Worm (Caenorhabditis elegans) whole organism, dauer: ENCODE results near the gene mpdu-1.
"Not testable (repeated sequence)": the region's sequence is repeated elsewhere in the genome, so short reads cannot be mapped to it uniquely, and the experiment has no call there.

Source experiments
- unc-62 ChIP-seq: sonication (generic microtip); optimal IDR thresholded peaks from 2 replicates; lab custom pipeline; 2017; ENCODE audit warnings: missing biosample characterization, missing genetic modification reagents, missing genetic modification characterization

Gene mpdu-1

DNA sequence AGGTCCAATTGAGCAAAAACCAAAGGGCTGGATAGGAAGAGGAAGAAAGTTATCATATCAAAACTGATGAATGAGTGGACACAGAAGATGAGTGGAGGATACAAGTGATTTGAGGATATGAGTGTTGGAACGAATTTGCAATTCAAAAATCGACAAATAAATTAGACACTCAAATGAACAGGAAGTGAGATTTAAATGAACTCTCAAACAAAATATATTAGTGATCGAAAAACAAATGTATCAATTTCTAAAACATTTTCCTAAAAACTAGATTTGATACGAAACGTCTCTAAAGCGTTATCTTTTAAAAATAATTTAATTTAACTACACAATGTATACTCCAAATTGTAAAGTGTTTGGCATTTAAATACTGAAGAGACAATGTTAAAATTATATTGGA is 16.5 kb upstream of the mpdu-1 start, which contains the start of gene F38E1.10:
Gene F38E1.10, minus strand, starts transcription at position 101 of the 400 bp plus-strand sequence.
- no peak for TF ChIP-seq unc-62 (GFP tag; lab: Kevin White, UChicago)

DNA sequence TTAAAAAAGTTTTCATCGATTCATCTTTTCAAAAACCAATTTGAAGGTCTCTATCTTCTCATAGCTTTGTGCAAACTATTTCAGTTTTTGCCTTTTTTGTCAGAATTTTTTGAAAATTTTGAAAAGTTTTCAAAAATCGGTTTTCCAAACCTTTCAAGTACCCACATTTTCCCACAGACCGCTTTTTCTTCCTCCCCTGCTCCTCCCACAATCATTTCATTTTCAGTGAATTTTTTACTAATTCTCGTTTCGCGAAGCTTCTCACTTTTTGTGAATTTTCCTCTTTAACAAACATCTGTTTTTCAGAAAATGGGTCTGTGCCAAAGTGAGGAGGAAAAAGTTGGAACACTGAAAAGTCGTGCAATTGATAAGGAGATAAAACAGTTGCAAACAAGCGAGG is 11.7 kb upstream of the mpdu-1 start, which contains the start of gene gpa-2:
Gene gpa-2, plus strand, starts transcription at position 301 of the 400 bp plus-strand sequence.
- no peak for TF ChIP-seq unc-62 (GFP tag; lab: Kevin White, UChicago)

DNA sequence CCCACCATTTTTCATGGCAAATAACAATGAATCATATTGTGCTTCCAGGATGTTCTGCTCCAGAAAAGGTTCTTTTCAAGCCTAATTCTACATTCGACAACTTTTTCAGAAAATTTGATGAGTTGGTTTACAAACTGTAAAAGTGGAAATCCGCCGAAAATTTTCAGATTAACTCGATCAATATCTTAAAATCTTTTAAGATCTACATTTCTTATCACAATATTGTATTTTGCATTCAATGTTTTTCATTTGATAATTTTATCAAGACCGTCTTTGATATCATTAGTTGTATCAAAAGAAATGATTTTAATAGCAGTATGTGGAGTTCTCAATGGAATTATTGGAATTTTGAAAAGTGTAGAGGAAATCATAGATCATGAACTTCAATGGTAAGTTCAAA is 829 bp upstream of the mpdu-1 start, which contains the start of gene F38E1.6:
Gene F38E1.6, plus strand, starts transcription at position 301 of the 400 bp plus-strand sequence.
- TF ChIP-seq unc-62 (GFP tag; lab: Kevin White, UChicago), result no peak

DNA sequence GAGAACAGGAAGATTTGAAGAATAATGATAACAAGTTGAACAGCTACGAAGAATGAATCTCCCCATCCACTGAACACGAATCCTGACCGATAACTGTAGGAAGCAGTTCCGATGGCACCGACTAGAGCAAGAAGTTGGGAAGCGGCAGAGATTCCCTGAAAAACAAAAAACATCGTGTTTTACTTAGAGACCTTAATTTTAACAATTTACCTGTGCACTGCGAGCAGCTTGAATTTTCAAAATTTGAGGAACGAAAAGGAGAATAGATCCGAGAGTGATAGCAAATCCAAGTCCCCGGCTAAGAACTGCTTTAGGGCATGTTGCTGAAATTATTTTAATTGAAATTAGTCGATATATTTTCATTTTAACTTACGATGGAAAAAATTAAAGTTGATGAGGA is 261 bp downstream of the mpdu-1 start:
- no peak for TF ChIP-seq unc-62 (GFP tag; lab: Kevin White, UChicago)

DNA sequence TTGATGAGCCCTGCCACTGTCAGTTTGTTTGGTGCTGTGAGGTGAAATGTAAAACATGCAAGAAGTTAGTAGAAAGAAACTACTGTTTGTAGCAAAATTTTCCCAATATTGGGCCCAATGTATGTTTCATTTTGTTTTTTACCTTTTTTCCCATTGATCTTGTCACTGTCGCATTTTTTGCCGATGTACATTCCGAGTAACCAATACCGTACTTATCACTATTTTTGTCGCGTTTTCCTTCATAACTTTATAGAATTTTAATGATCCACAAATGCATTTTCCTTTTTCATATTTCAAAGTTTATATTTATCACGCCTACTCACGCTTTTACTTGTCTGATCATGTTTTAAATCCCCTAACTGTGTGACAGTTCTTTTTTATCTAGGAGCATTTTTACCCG is 1.2 kb downstream of the mpdu-1 start:
- no peak for TF ChIP-seq unc-62 (GFP tag; lab: Kevin White, UChicago)

DNA sequence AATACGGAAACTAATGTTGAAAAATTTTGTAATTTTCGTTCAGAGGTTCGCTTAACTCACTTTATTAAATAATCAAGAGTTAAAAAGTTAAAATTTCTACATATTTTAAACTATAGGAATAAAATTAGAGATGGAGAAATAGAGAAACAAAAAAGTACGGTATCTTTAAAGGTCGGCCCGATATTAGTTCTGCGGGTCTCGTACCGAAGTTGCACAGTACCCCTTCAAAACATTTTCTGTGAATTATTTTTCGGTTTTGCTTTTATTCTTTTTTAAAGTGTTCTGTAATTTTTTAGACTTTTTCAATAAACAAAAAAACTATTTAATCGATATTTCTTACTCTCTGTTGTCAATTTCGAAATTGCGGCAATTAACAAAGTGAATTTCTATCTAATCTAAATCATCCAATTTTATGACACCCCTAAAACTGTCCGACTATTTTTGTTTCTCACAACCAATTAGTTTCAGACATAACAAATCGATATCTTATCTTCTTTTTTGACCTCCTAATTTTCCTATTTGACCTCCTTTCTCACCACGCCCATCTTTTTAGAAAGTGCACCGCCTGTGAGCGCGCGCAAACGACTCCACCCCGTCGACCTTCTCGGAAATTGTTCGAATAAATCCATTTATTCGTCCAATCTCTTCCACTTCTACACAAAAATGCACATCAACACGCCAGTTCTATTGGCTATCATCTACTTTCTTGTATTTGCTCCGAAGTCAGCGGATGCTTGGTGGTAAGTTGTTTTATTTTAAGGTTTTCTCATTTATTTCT is 3.3 kb downstream of the mpdu-1 start, which contains the start of gene mom-2:
Gene mom-2, plus strand, starts transcription at position 554 of the 778 bp plus-strand sequence.
- TF ChIP-seq unc-62 (GFP tag; lab: Kevin White, UChicago), result no peak

DNA sequence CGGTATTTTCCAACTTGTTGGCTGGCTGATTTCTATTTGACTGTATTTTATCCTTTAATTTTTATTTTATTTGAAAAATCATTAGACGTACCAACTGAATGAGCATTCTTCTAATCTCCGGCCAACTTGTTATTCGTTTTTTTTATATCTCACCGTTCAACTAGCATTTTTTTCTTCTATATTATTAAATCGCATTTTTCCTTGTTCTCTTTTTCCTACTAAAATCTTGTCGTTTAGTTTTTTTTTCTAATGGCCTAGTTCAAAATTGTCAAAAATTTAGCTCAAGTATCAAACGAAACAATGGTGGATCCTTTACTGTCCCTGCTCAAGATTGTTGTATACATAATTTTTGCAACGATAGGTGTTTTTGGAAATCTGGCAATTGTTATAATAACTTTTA is 7.6 kb downstream of the mpdu-1 start, which contains the start of gene srsx-22:
Gene srsx-22, plus strand, starts transcription at position 301 of the 400 bp plus-strand sequence.
- TF ChIP-seq unc-62 (GFP tag; lab: Kevin White, UChicago), result no peak

DNA sequence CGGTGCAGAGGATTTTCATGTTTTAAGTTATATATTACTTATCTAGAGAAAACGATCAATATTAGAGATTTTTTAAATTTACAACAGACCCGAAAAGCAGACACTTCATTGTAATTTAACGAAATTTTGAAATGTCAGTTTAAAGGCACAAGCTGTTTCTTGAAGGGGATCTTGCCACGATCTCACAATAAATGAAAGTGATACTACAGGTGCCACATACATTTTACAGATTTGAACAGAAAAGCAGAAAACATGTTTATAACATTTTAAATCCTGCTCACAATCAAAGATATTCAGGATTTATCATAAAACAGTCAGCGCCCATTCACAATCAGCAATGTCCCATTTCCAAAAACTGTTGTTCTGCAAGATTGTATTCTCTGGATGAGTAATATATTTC is 9.0 kb downstream of the mpdu-1 start:
- TF ChIP-seq unc-62 (GFP tag; lab: Kevin White, UChicago), result no peak

DNA sequence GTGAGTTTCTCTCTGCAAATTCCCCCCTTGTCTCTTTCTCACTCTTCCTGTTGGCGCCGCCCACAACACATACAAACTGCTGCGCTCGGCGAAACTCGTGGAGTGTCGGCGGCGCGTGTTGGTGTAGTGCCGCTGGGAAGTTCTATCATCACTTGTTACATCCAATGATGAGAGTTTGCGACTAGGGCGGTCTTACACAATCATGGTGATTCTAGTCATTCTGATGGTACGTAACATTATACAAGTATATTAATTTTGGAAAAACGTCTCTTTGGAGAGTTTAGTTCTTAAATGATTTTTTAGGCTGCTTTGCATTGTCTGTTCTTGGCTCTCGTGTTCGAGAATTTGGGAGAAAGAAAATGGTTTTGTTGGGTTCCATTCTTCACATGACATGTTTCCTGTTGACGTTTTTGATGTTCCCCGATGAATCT is 10.0 kb downstream of the mpdu-1 start:
- no peak for TF ChIP-seq unc-62 (GFP tag; lab: Kevin White, UChicago)

DNA sequence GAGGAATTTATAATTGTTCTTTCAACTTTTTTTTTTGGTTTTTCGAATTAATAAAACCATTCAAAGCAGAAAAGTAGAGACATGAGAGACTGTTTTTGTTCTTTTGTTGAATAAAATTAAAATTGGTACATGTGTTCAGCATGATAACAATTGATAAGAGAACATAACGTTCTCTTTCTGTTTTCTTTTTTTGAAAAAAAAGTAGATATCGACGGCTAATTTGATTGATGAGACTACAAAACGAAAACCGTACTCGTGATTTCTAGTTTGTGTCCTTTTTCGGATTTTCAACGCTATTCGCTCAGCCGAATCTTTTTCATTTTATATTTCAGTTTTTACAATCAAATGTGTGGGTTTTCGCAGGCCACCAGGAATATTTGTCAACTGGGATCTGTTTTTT is 13.5 kb downstream of the mpdu-1 start, which contains the start of gene C08D8.1:
Gene C08D8.1, plus strand, starts transcription at position 324 of the 400 bp plus-strand sequence.
- TF ChIP-seq unc-62 (GFP tag; lab: Kevin White, UChicago), result no peak

DNA sequence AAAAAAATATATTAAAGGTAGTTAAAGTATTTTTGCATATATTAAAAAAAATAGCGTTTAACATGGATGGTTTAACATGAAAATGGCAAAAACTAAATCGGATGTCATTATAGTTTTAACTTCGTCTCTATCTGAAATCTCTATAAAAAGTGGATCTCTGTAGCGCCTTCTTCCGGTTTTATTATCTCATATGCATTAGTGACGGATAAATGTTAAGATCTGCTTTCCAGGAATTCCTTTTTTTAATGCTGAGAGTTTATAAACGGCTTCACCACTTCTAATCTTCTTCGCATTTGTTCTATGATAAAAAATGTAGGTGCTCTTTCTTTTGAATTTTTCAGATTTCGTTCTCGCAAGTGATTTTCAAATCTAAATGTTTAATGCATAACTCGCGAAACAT is 16.5 kb downstream of the mpdu-1 start:
- TF ChIP-seq unc-62 (GFP tag; lab: Kevin White, UChicago), result no peak

DNA sequence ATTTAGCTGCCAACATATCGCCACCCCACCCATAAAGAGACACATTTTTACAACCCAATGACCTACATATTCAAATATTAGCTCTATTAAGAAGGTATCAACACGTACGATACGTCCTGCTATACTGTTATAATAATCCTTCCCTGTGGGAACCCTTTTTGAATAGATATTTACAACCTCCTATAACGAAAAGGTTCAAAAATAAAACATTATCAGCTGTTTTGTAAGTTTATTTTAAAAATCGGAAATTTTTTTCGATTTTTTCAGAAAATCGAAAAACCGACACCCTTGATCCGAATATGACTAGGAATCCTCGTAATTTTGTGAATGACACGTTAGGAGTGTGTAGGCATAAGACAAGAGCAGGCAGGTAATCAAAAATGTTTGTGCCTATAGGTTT is 18.0 kb downstream of the mpdu-1 start, which contains the start of gene C08D8.7:
Gene C08D8.7, plus strand, starts transcription at position 301 of the 400 bp plus-strand sequence.
- TF ChIP-seq unc-62 (GFP tag; lab: Kevin White, UChicago), result not testable (repeated sequence)

DNA sequence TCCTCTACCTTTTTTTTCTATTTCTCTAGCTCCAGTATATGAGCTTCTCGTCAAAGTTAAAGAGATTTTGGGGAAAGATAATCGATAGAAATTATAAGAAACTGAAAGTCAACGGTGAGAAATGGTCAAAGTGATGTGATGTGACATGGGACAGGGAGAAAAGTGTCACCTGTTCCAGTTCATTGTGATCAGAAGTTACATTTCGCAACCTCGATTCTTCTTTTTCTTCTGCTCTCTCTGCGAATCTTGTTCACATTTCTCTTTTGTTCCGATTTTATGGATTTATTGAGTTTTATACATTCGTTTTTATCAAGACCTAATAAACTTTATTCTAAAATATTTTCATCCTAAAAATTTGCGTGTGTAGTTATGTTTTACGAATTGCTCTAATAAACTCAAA is 23.3 kb downstream of the mpdu-1 start:
- TF ChIP-seq unc-62 (GFP tag; lab: Kevin White, UChicago), result no peak

DNA sequence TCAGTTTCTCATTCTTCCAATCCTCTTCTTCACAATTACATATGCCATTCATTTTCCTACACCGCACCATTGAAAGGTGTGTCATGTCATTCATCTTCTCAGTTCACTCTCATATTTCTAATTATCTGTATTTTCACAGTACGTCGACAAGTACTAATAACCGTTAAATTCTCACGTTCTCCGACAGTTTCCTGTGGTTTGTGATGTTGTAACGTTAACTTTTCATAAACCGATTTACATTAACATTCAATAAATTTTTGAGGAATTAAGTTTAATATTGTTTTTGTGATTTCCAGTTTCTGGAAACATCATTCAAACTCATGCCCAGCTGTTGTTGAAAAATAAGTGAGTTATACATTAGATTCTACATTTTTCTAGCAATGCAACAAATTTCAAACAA is 24.6 kb downstream of the mpdu-1 start, which contains the start of gene tmd-2:
Gene tmd-2, plus strand, starts transcription at position 301 of the 400 bp plus-strand sequence.
- no peak for TF ChIP-seq unc-62 (GFP tag; lab: Kevin White, UChicago)

DNA sequence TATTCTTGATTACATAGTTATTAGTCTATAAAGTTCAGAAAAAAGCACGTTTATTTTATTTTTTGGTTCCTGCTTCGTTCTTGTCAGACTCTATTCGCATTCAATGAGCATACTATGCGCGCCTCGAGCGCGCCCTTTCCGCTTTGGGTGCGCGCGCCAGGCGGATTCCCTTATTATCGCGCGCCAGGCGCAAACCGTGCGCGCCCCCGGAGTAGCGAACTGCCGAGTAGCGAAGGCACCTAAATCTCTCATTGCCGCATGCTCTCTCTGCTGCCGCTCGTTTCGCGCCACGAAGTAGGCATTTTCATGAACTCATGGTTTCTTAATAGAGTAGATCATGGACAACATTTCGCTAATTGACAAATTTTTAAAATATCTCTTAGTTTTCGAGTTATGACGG is 31.9 kb downstream of the mpdu-1 start:
- TF ChIP-seq unc-62 (GFP tag; lab: Kevin White, UChicago), result no peak

DNA sequence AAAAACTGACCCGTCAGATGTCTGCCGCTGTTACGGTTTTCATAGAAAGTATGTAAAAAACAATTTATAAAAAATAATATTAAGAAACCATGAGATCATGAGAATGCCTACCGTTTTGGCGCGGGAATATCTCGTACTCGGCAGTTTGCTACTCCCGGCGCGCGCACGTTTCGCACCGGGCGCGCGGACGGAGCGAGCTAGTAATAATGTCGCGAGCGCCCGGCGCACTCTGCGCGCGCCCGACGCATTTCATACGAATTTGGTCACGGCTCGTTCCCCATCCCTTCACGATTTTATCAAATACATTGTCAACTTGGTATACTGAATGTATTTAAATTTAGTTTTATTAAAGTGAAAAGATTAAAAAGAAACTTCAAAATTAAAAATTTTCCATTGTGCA is 33.1 kb downstream of the mpdu-1 start:
- no peak for TF ChIP-seq unc-62 (GFP tag; lab: Kevin White, UChicago)
